Fruit fly (Drosophila melanogaster): ENCODE results near the gene Mcm3.

Mcm3 gene

dm6 chrX:5357035-5357434 is 33.4 kb downstream of the Mcm3 start (continued):
- TF ChIP-seq pan (optimal IDR thresholded peaks at IDR 0.05) (no peak), pan (GFP tag; optimal IDR thresholded peaks at IDR 0.05 in 1 of 2, IDR thresholded peaks at IDR 0.05 in 1 of 2) (peak in 1 of 2 experiments; percentile 10), CG32772 (GFP tag; IDR thresholded peaks at IDR 0.05) (0 out of 2 replicates have a peak, but pooled peaks have one; percentile 16), Hmx (GFP tag; optimal IDR thresholded peaks at IDR 0.05) (no peak), sens (GFP tag) (no peak), run (tag; optimal IDR thresholded peaks at IDR 0.05) (no peak), D19B (GFP tag; optimal IDR thresholded peaks at IDR 0.05) (peak; percentile 28), sob (GFP tag; IDR thresholded peaks at IDR 0.05) (0 out of 2 replicates have a peak, but pooled peaks have one; percentile 10), nau (GFP tag; optimal IDR thresholded peaks at IDR 0.05) (peak; percentile 67), dmrt99B (tag; optimal IDR thresholded peaks at IDR 0.05) (peak; percentile 43), slp2 (GFP tag; optimal IDR thresholded peaks at IDR 0.05) (no peak), Ets97D (GFP tag; optimal IDR thresholded peaks at IDR 0.05) (no peak), corto (GFP tag; optimal IDR thresholded peaks at IDR 0.05) (no peak), CG12299 (tag; optimal IDR thresholded peaks at IDR 0.05) (no peak), Optix (GFP tag; IDR thresholded peaks at IDR 0.05) (no peak), CG9437 (GFP tag; optimal IDR thresholded peaks at IDR 0.05) (no peak), nerfin-2 (GFP tag; IDR thresholded peaks at IDR 0.05; ENCODE audit: partially characterized antibody) (no peak), ftz-f1 (GFP tag; optimal IDR thresholded peaks at IDR 0.05) (no peak), Myb (GFP tag; optimal IDR thresholded peaks at IDR 0.05) (no peak), Oli (tag; optimal IDR thresholded peaks at IDR 0.05) (peak; percentile 24), sr (GFP tag; IDR thresholded peaks at IDR 0.05) (no peak), CG31388 (GFP tag; optimal IDR thresholded peaks at IDR 0.05) (no peak), Mrtf (GFP tag; IDR thresholded peaks at IDR 0.05) (no peak), CG1602 (GFP tag; optimal IDR thresholded peaks at IDR 0.05) (no peak), CG17802 (tag; optimal IDR thresholded peaks at IDR 0.05) (no peak), nom (GFP tag; optimal IDR thresholded peaks at IDR 0.05) (no peak), dpn (GFP tag; optimal IDR thresholded peaks at IDR 0.05) (no peak), nmo (GFP tag; optimal IDR thresholded peaks at IDR 0.05) (peak; percentile 15), Mad (GFP tag; optimal IDR thresholded peaks at IDR 0.05) (no peak), ERR (GFP tag; optimal IDR thresholded peaks at IDR 0.05) (no peak), CG1603 (tag; optimal IDR thresholded peaks at IDR 0.05) (peak; percentile 25), Rfx (GFP tag; IDR thresholded peaks at IDR 0.05) (peak; percentile 37; the same call in 1 of the 2 replicates), Med (GFP tag) (peak; percentile 79), CG6683 (GFP tag; optimal IDR thresholded peaks at IDR 0.05) (no peak), unpg (GFP tag; optimal IDR thresholded peaks at IDR 0.05) (peak; percentile 17), CG9932 (GFP tag; IDR thresholded peaks at IDR 0.05) (peak; percentile 30; the same call in 1 of the 2 replicates), lmd (GFP tag; IDR thresholded peaks at IDR 0.05) (0 out of 2 replicates have a peak, but pooled peaks have one; percentile 19), Nf-YA (GFP tag; IDR thresholded peaks at IDR 0.05) (no peak), CG11504 (tag; optimal IDR thresholded peaks at IDR 0.05) (peak; percentile 22), slbo (GFP tag; IDR thresholded peaks at IDR 0.05) (peak; percentile 52; the same call in 1 of the 2 replicates), unc-4 (GFP tag; IDR thresholded peaks at IDR 0.05; ENCODE audit: partially characterized antibody) (no peak), Xbp1 (GFP tag; optimal IDR thresholded peaks at IDR 0.05) (peak; percentile 10), CG12769 (tag; optimal IDR thresholded peaks at IDR 0.05) (peak; percentile 37), CG12942 (GFP tag; optimal IDR thresholded peaks at IDR 0.05) (no peak), Six4 (GFP tag; optimal IDR thresholded peaks at IDR 0.05) (no peak), Atf-2 (GFP tag; optimal IDR thresholded peaks at IDR 0.05) (no peak), MTF-1 (GFP tag; optimal IDR thresholded peaks at IDR 0.05; ENCODE audit: borderline replicate concordance) (no peak), CG30403 (GFP tag; optimal IDR thresholded peaks at IDR 0.05) (peak; percentile 8), Hr51 (GFP tag; optimal IDR thresholded peaks at IDR 0.05) (peak in 1 of 2 experiments; percentile 35), tio (GFP tag; optimal IDR thresholded peaks at IDR 0.05) (no peak), inv (GFP tag; IDR thresholded peaks at IDR 0.05; ENCODE audit: partially characterized antibody) (no peak)
